Worm (Caenorhabditis elegans) whole organism, L1 larva: Measurements from ENCODE around the gene hif-1.

ENCODE experiments used
- blmp-1 ChIP-seq: fragments of 150-350 bp; optimal IDR thresholded peaks from 2 replicates; lab custom pipeline; 2014; ENCODE audit warnings: missing biosample characterization, missing genetic modification characterization
- dsc-1 ChIP-seq: sonication (generic microtip); optimal IDR thresholded peaks from 2 replicates; lab custom pipeline; 2016; ENCODE audit warnings: mild to moderate bottlenecking, missing genetic modification characterization, missing compliant biosample characterization
- fkh-4 ChIP-seq: sonication (generic microtip); optimal IDR thresholded peaks from 2 replicates; lab custom pipeline; 2016; ENCODE audit warnings: missing compliant biosample characterization, missing genetic modification characterization, borderline replicate concordance
- lsy-2 ChIP-seq, 2 experiments: fragments of 150-350 bp; optimal IDR thresholded peaks; 2 replicates each; lab custom pipeline; 2014; ENCODE audit warnings: missing biosample characterization in 2 of 2, missing genetic modification characterization in 2 of 2
- unc-130 ChIP-seq: fragments of 150-350 bp; optimal IDR thresholded peaks from 2 replicates; lab custom pipeline; 2017; ENCODE audit warnings: missing biosample characterization, missing genetic modification characterization, inconsistent platforms
- zag-1 ChIP-seq: fragments of 150-350 bp; optimal IDR thresholded peaks from 2 replicates; lab custom pipeline; 2014; ENCODE audit warnings: missing biosample characterization, missing genetic modification characterization

- TF ChIP-seq dsc-1 (tag; lab: Kevin White, UChicago) (no peak), lsy-2 (tag; optimal IDR thresholded peaks at IDR 0.05; lab: Kevin White, UChicago) (no peak), blmp-1 (no peak), fkh-4 (tag; lab: Kevin White, UChicago) (no peak), zag-1 (tag; lab: Kevin White, UChicago) (no peak), unc-130 (tag; lab: Kevin White, UChicago) (no peak)
Measured at ce11 chrV:20758106-20758505, 22.1 kb upstream of the hif-1 start.
